In genomic region chrV:15425368-15426091, ce11 we compare ENCODE assay signal across 5 worm cellular contexts.
TF ChIP-seq lines count a peak whose summit lies in the region.

TSS of gene Y36E3A.2 (plus strand) at chrV:15426041.

TF ChIP-seq in whole organism, L1 larva, 84 proteins besides CTCF, POLR2A, EP300 and RAD21:
- TF ChIP-seq nhr-19 (GFP tag; conservative IDR thresholded peaks at IDR 0.05; lab: Robert Waterston, UW) = no peak
- no peak for TF ChIP-seq nhr-90 (tag; optimal IDR thresholded peaks at IDR 0.05; lab: Kevin White, UChicago; ENCODE audit: poor library complexity)
- TF ChIP-seq fkh-10 (GFP tag; optimal IDR thresholded peaks at IDR 0.05; lab: Kevin White, UChicago) = no peak
- TF ChIP-seq elt-2 (tag; optimal IDR thresholded peaks at IDR 0.05; lab: Kevin White, UChicago) = peak; percentile 65
- no peak for TF ChIP-seq sup-37 (GFP tag; optimal IDR thresholded peaks at IDR 0.05; lab: Kevin White, UChicago)
- no peak for TF ChIP-seq efl-1 (optimal IDR thresholded peaks at IDR 0.05; lab: Kevin White, UChicago)
- peak in 1 of 2 experiments; percentile 9 for TF ChIP-seq efl-1 (GFP tag; optimal IDR thresholded peaks at IDR 0.05 in 1 of 2; lab: Kevin White, UChicago)
- TF ChIP-seq irx-1 (tag; optimal IDR thresholded peaks at IDR 0.05; lab: Kevin White, UChicago) = no peak

TF ChIP-seq in whole organism, L2 larva, 48 proteins besides CTCF, POLR2A, EP300 and RAD21:
- no peak for TF ChIP-seq snpc-4 (tag; optimal IDR thresholded peaks at IDR 0.05; lab: Kevin White, UChicago)
- peak; percentile 48 for TF ChIP-seq fos-1 (tag; optimal IDR thresholded peaks at IDR 0.05; lab: Kevin White, UChicago)

TF ChIP-seq in whole organism, L3 larva, 47 proteins besides CTCF, POLR2A, EP300 and RAD21:
- no peak for TF ChIP-seq zag-1 (tag; optimal IDR thresholded peaks at IDR 0.05; lab: Kevin White, UChicago)
- TF ChIP-seq nhr-43 (tag; optimal IDR thresholded peaks at IDR 0.05; lab: Kevin White, UChicago; ENCODE audit: poor library complexity, severe bottlenecking) = no peak
- TF ChIP-seq pha-4 (tag; optimal IDR thresholded peaks at IDR 0.05; lab: Kevin White, UChicago) = peak; percentile 1
- TF ChIP-seq lin-39 (tag; optimal IDR thresholded peaks at IDR 0.05; lab: Kevin White, UChicago) = no peak
- TF ChIP-seq nhr-28 (tag; optimal IDR thresholded peaks at IDR 0.05; lab: Kevin White, UChicago) = no peak
- TF ChIP-seq aly-2 (tag; optimal IDR thresholded peaks at IDR 0.05; lab: Kevin White, UChicago) = no peak
- TF ChIP-seq elt-2 (tag; optimal IDR thresholded peaks at IDR 0.05; lab: Kevin White, UChicago) = peak; percentile 70
- no peak for TF ChIP-seq ZK546.5 (tag; optimal IDR thresholded peaks at IDR 0.05; lab: Kevin White, UChicago)
- no peak for TF ChIP-seq mdl-1 (tag; optimal IDR thresholded peaks at IDR 0.05; lab: Kevin White, UChicago)
- TF ChIP-seq hmg-11 (tag; optimal IDR thresholded peaks at IDR 0.05; lab: Kevin White, UChicago) = no peak
- no peak for TF ChIP-seq nhr-237 (tag; optimal IDR thresholded peaks at IDR 0.05; lab: Kevin White, UChicago)
- TF ChIP-seq nhr-67 (tag; optimal IDR thresholded peaks at IDR 0.05; lab: Kevin White, UChicago) = no peak
- TF ChIP-seq ceh-9 (tag; optimal IDR thresholded peaks at IDR 0.05; lab: Kevin White, UChicago) = no peak
- TF ChIP-seq fkh-2 (tag; optimal IDR thresholded peaks at IDR 0.05; lab: Kevin White, UChicago) = no peak

TF ChIP-seq in whole organism, L4 larva, 104 proteins besides CTCF, POLR2A, EP300 and RAD21:
- TF ChIP-seq dve-1 (tag; optimal IDR thresholded peaks at IDR 0.05; lab: Kevin White, UChicago; ENCODE audit: insufficient read depth) (peak; percentile 32), daf-16 (GFP tag; optimal IDR thresholded peaks at IDR 0.05; lab: Kevin White, UChicago) (no peak), daf-16 (tag; optimal IDR thresholded peaks at IDR 0.05; lab: Kevin White, UChicago) (peak; percentile 30), nhr-28 (tag; optimal IDR thresholded peaks at IDR 0.05; lab: Kevin White, UChicago) (peak; percentile 6), attf-4 (tag; optimal IDR thresholded peaks at IDR 0.05; lab: Kevin White, UChicago) (no peak), pqm-1 (tag; optimal IDR thresholded peaks at IDR 0.05; lab: Kevin White, UChicago) (peak; percentile 65)

TF ChIP-seq in whole organism, young adult, 124 proteins besides CTCF, POLR2A, EP300 and RAD21:
- TF ChIP-seq nhr-80 (tag; optimal IDR thresholded peaks at IDR 0.05; lab: Kevin White, UChicago) = peak; percentile 9
- no peak for TF ChIP-seq nfya-2 (GFP tag; IDR thresholded peaks at IDR 0.05; lab: Robert Waterston, UW)
